Worm (Caenorhabditis elegans) whole organism, young adult: ENCODE measurements around the gene acd-3.

Source experiments
- F57A8.1 ChIP-seq: fragments of 200-800 bp; sonication (Bioruptor generic); optimal IDR thresholded peaks from 2 replicates; lab custom pipeline; 2018; ENCODE audit warnings: mild to moderate bottlenecking, missing genetic modification characterization, moderate library complexity, missing compliant biosample characterization
- T07F8.4 ChIP-seq: sonication (generic microtip); optimal IDR thresholded peaks from 2 replicates; lab custom pipeline; 2016; ENCODE audit warnings: mild to moderate bottlenecking, missing genetic modification characterization, moderate library complexity, missing compliant biosample characterization
- ceh-40 ChIP-seq: fragments of 200-800 bp; sonication (Bioruptor generic); IDR thresholded peaks from 2 replicates; pipeline ENCODE4 v1.3.6; 2022; ENCODE audit warnings: missing genetic modification characterization, missing compliant biosample characterization
- ceh-79 ChIP-seq: sonication (generic microtip); optimal IDR thresholded peaks from 2 replicates; lab custom pipeline; 2017; ENCODE audit warnings: mild to moderate bottlenecking, missing genetic modification characterization, missing compliant biosample characterization
- him-1 ChIP-seq: sonication (generic microtip); optimal IDR thresholded peaks from 2 replicates; lab custom pipeline; 2016; ENCODE audit warnings: missing genotype, missing genetic modification reagents, missing genetic modification characterization, missing compliant biosample characterization
- madf-8 ChIP-seq: fragments of 200-800 bp; sonication (Bioruptor generic); conservative IDR thresholded peaks from 2 replicates; pipeline ENCODE4 v1.3.6; 2022; ENCODE audit warnings: missing genetic modification reagents, missing genetic modification characterization, missing compliant biosample characterization
- nfya-2 ChIP-seq: fragments of 200-800 bp; sonication (Bioruptor generic); IDR thresholded peaks from 2 replicates; pipeline ENCODE4 v1.3.6; 2022; ENCODE audit warnings: missing genetic modification reagents, missing genetic modification characterization, missing compliant biosample characterization
- nhr-27 ChIP-seq: fragments of 200-800 bp; sonication (Bioruptor generic); optimal IDR thresholded peaks from 2 replicates; lab custom pipeline; 2018; ENCODE audit warnings: mild to moderate bottlenecking, missing genetic modification characterization, moderate library complexity, missing compliant biosample characterization
- repo-1 ChIP-seq: sonication (generic microtip); optimal IDR thresholded peaks from 2 replicates; lab custom pipeline; 2017; ENCODE audit warnings: mild to moderate bottlenecking, missing genetic modification characterization, missing compliant biosample characterization
- ztf-3 ChIP-seq: fragments of 200-800 bp; sonication (Bioruptor generic); optimal IDR thresholded peaks from 2 replicates; lab custom pipeline; 2018; ENCODE audit warnings: mild to moderate bottlenecking, missing genetic modification characterization, missing compliant biosample characterization

DNA sequence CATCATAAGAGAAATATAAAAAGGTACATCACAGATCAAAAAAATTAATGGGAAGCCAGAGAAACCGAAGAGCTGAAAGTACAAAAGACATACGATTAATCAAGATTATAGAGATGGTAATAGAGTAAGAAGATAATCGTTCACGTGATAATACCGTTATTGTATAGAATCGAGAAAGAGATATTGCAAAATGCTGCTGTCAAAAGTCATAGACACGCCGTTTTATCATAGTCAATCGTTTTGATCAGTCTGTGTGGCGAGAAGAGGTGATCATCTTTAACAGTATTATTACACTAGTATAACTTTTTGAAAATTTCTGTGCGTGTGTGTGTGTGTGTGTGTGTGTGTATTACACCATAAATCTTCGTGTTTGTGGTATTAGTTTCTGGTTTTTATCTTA is 45.3 kb downstream of the acd-3 start:
- TF ChIP-seq nfya-2 (GFP tag; lab: Robert Waterston, UW), result no peak
- TF ChIP-seq T07F8.4 (tag; lab: Kevin White, UChicago), result no peak
- no peak for TF ChIP-seq ceh-40 (GFP tag; lab: Robert Waterston, UW)
- TF ChIP-seq ceh-79, result no peak
- no peak for TF ChIP-seq nhr-27 (tag; lab: Kevin White, UChicago)
- no peak for TF ChIP-seq him-1 (tag; lab: Kevin White, UChicago)
- no peak for TF ChIP-seq F57A8.1 (GFP tag; lab: Kevin White, UChicago)
- TF ChIP-seq madf-8, result no peak
- TF ChIP-seq ztf-3 (GFP tag; lab: Kevin White, UChicago), result no peak
- no peak for TF ChIP-seq repo-1 (tag; lab: Kevin White, UChicago)
